Worm (Caenorhabditis elegans): ENCODE results near the gene ztf-1.

ztf-1 gene

DNA sequence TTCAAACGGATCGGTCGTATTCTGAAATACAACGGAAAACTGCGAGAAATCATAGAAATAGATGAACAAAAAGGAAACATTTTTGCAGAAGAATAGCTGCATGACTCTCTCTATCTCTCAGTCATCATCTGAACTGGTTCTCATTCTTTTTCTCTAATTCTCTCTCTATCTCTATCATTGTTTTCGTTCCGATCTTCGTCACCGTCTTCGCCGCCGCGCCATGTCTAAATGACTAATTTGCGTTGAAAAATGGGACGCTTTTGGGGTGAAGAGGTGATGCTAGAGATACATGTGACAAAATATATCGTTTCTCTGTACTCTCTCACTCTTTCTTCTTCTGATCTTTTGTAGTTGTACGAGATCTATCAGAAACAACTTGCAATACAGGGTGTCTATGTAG, 11.7 kb downstream of the ztf-1 start (continued):
- peak; percentile 78 for TF ChIP-seq mdl-1 (tag; optimal IDR thresholded peaks at IDR 0.05)
- TF ChIP-seq ama-1 (optimal IDR thresholded peaks at IDR 0.05), result no peak
- TF ChIP-seq tbx-2 (tag; optimal IDR thresholded peaks at IDR 0.05), result peak; percentile 21
- no peak for TF ChIP-seq snpc-4 (tag; optimal IDR thresholded peaks at IDR 0.05)
- TF ChIP-seq nhr-25 (tag; optimal IDR thresholded peaks at IDR 0.05), result peak; percentile 93

DNA sequence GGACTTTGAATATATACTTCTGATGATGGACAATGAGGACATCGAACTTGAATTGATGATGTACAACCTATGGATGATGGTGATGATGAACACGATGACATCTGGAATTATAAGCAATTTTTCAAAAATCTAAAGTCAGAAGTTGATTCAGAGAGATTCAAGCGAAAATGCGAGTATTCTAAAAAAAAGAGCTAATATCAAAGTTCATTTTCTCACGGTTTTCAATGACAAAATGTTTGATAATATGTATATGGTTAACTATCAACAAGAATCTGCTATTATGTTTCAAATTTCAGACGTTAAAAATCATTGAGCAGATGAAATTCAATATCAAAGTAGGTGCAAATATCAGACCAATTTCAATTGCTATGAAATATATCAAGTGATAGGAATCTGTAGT, 12.2 kb downstream of the ztf-1 start, which contains the start of gene K02D10.4:
K02D10.4 (minus strand) TSS at position 101 of the 400 bp plus-strand sequence.
- TF ChIP-seq nhr-23 (tag; optimal IDR thresholded peaks at IDR 0.05), result no peak
- TF ChIP-seq snpc-4 (tag; optimal IDR thresholded peaks at IDR 0.05), result no peak
- TF ChIP-seq unc-62 (GFP tag; optimal IDR thresholded peaks at IDR 0.05), result no peak
- TF ChIP-seq ztf-11 (tag; optimal IDR thresholded peaks at IDR 0.05), result no peak
- TF ChIP-seq fkh-10 (GFP tag; optimal IDR thresholded peaks at IDR 0.05), result no peak
- no peak for TF ChIP-seq egl-5 (tag; optimal IDR thresholded peaks at IDR 0.05)
- TF ChIP-seq daf-12 (tag; optimal IDR thresholded peaks at IDR 0.05), result no peak
- no peak for TF ChIP-seq jun-1 (tag; optimal IDR thresholded peaks at IDR 0.05)
- TF ChIP-seq mdl-1 (tag; optimal IDR thresholded peaks at IDR 0.05), result no peak
- TF ChIP-seq ceh-9 (tag; optimal IDR thresholded peaks at IDR 0.05), result no peak
- TF ChIP-seq nhr-43 (tag; optimal IDR thresholded peaks at IDR 0.05; ENCODE audit: poor library complexity, severe bottlenecking), result no peak
- no peak for TF ChIP-seq nhr-12 (tag; optimal IDR thresholded peaks at IDR 0.05)
- TF ChIP-seq lin-39 (tag; optimal IDR thresholded peaks at IDR 0.05), result no peak
- TF ChIP-seq ama-1 (optimal IDR thresholded peaks at IDR 0.05), result no peak
- no peak for TF ChIP-seq nhr-237 (tag; optimal IDR thresholded peaks at IDR 0.05)
- TF ChIP-seq nhr-67 (tag; optimal IDR thresholded peaks at IDR 0.05), result no peak
- TF ChIP-seq fkh-2 (tag; optimal IDR thresholded peaks at IDR 0.05), result no peak
- no peak for TF ChIP-seq nhr-25 (tag; optimal IDR thresholded peaks at IDR 0.05)

DNA sequence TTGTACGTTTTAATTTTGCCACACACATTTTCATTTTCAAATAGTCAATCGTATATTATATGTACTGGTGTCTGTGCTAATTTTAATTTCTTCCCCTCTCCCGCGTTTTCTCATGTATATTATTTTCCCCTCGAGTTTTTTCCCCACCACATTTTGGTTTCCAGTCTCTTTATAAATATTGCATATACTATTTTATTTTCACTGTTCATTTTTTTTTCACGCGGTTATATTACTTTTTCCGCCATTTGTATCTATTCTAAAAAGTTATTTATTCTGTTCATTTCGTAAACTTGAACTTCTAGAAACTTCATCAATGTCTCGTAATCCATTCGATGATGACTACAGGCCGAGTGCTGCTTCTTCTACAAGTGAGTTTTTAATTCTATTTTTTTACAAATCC, 16.2 kb downstream of the ztf-1 start, which contains the start of gene snap-29:
snap-29 (plus strand) TSS at position 301 of the 400 bp plus-strand sequence.
- no peak for TF ChIP-seq nhr-28 (tag; optimal IDR thresholded peaks at IDR 0.05)
- no peak for TF ChIP-seq egl-5 (tag; optimal IDR thresholded peaks at IDR 0.05)
- TF ChIP-seq nfya-1 (tag; optimal IDR thresholded peaks at IDR 0.05; ENCODE audit: insufficient read depth), result no peak
- no peak for TF ChIP-seq lsy-12 (tag; optimal IDR thresholded peaks at IDR 0.05)
- no peak for TF ChIP-seq nhr-76 (tag; optimal IDR thresholded peaks at IDR 0.05)
- TF ChIP-seq fos-1 (tag; optimal IDR thresholded peaks at IDR 0.05), result no peak
- no peak for TF ChIP-seq pqm-1 (tag; optimal IDR thresholded peaks at IDR 0.05)
- no peak for TF ChIP-seq ZK546.5 (tag; optimal IDR thresholded peaks at IDR 0.05)
- TF ChIP-seq eor-1 (tag; optimal IDR thresholded peaks at IDR 0.05), result no peak
- TF ChIP-seq zag-1 (tag; optimal IDR thresholded peaks at IDR 0.05), result no peak
- TF ChIP-seq sea-2 (GFP tag; optimal IDR thresholded peaks at IDR 0.05), result no peak

DNA sequence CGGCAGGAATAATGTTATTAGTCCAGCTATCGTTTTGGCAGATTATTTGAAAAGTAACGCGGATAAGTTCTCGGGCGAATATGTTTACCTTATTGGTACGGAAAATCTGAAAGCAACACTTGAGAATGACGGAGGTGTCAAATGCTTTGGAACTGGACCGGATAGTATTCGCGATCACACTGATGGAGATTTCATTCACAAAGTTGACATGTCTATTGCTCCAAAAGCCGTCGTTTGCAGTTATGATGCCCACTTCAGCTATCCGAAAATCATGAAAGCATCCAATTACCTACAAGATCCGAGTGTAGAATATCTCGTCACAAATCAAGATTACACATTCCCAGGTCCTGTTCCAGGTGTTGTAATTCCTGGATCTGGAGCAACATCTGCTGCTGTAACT, 18.8 kb downstream of the ztf-1 start:
- TF ChIP-seq skn-1 (tag; optimal IDR thresholded peaks at IDR 0.05) (no peak), egl-5 (tag; optimal IDR thresholded peaks at IDR 0.05) (no peak), nhr-11 (tag; optimal IDR thresholded peaks at IDR 0.05) (no peak), ztf-11 (tag; optimal IDR thresholded peaks at IDR 0.05) (no peak), elt-1 (tag; optimal IDR thresholded peaks at IDR 0.05) (no peak), ama-1 (optimal IDR thresholded peaks at IDR 0.05) (no peak), fos-1 (tag; optimal IDR thresholded peaks at IDR 0.05) (no peak), lsy-12 (tag; optimal IDR thresholded peaks at IDR 0.05) (no peak), eor-1 (tag; optimal IDR thresholded peaks at IDR 0.05) (no peak), ceh-28 (tag; optimal IDR thresholded peaks at IDR 0.05) (no peak), nhr-28 (tag; optimal IDR thresholded peaks at IDR 0.05) (no peak), pqm-1 (tag; optimal IDR thresholded peaks at IDR 0.05) (no peak), zag-1 (tag; optimal IDR thresholded peaks at IDR 0.05) (no peak), nhr-43 (tag; optimal IDR thresholded peaks at IDR 0.05; ENCODE audit: poor library complexity, severe bottlenecking) (no peak), egl-27 (tag; optimal IDR thresholded peaks at IDR 0.05) (no peak), ceh-82 (tag; optimal IDR thresholded peaks at IDR 0.05) (no peak), sea-2 (GFP tag; optimal IDR thresholded peaks at IDR 0.05) (no peak)

DNA sequence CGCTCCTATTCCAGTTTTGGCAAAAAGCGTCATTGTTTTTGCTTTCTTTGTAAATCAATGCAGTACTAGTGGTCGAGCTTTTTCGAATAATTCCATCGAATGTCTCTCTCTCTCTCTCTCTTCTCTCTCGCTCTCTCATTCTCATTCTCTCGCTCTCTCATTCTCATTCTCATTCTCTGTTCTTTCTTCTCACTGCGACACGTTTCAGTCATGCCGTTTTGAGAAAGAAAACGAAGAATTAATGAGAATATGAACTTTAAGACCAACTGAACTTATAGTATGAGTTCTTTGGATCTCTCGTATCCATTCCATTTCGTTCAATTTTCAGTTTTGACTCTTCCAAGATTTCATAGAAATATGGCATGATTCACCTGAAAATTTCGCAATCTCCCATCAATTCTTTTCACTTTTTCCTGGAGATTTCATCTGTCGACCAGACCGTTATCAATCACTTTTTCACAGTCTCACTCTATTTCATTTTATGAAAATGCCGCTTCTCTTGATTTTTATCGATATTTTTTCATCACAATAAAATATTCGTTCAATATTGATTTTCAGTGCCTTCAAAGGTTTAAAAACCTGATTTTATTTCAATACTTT, 19.6 kb downstream of the ztf-1 start:
- TF ChIP-seq egl-5 (tag; optimal IDR thresholded peaks at IDR 0.05) (peak; percentile 9), pqm-1 (tag; optimal IDR thresholded peaks at IDR 0.05) (no peak), elt-2 (tag; optimal IDR thresholded peaks at IDR 0.05) (peak; percentile 11)
